Fruit fly (Drosophila melanogaster) whole organism, prepupa: ENCODE results near the gene lush.

Source experiments
- CG11294 ChIP-seq: fragments of 200-800 bp; sonication (Bioruptor generic); IDR thresholded peaks from 2 replicates; pipeline ENCODE4 v1.3.6; 2022; ENCODE audit warnings: missing biosample characterization, missing genetic modification characterization
- CG15336 ChIP-seq: fragments of 200-800 bp; sonication (Bioruptor generic); IDR thresholded peaks from 2 replicates; pipeline ENCODE4 v1.3.6; 2022; ENCODE audit warnings: missing biosample characterization, missing genetic modification characterization
- CG6276 ChIP-seq: fragments of 200-800 bp; sonication (Bioruptor generic); optimal IDR thresholded peaks from 2 replicates; lab custom pipeline; 2017; ENCODE audit warnings: missing biosample characterization, mild to moderate bottlenecking, missing genetic modification characterization
- CG6808 ChIP-seq: fragments of 200-800 bp; sonication (Bioruptor generic); optimal IDR thresholded peaks from 3 replicates; lab custom pipeline; 2017; ENCODE audit warnings: missing biosample characterization, missing genetic modification characterization, mild to moderate bottlenecking, moderate library complexity, missing genetic modification reagents
- CG6854 ChIP-seq: fragments of 200-800 bp; sonication (Bioruptor generic); optimal IDR thresholded peaks from 2 replicates; lab custom pipeline; 2017; ENCODE audit warnings: missing biosample characterization, mild to moderate bottlenecking, missing genetic modification characterization
- Ets21C ChIP-seq: fragments of 200-800 bp; sonication (Bioruptor generic); optimal IDR thresholded peaks from 3 replicates; lab custom pipeline; 2016; ENCODE audit warnings: missing biosample characterization, missing genetic modification characterization
- Lpt ChIP-seq: fragments of 200-800 bp; sonication (Bioruptor generic); optimal IDR thresholded peaks from 3 replicates; lab custom pipeline; 2016; ENCODE audit warnings: missing biosample characterization, missing genetic modification characterization
- OdsH ChIP-seq: fragments of 200-800 bp; sonication (Bioruptor generic); optimal IDR thresholded peaks from 3 replicates; lab custom pipeline; 2016; ENCODE audit warnings: missing biosample characterization, missing genetic modification characterization
- Smox ChIP-seq: fragments of 200-800 bp; sonication (Bioruptor generic); optimal IDR thresholded peaks from 3 replicates; lab custom pipeline; 2016; ENCODE audit warnings: missing biosample characterization, missing genetic modification characterization
- cyc ChIP-seq: fragments of 200-800 bp; sonication (Bioruptor generic); optimal IDR thresholded peaks from 3 replicates; lab custom pipeline; 2016; ENCODE audit warnings: missing biosample characterization, missing genetic modification characterization
- eg ChIP-seq: fragments of 200-800 bp; sonication (Bioruptor generic); IDR thresholded peaks from 3 replicates; pipeline ENCODE4 v1.3.6; 2022; ENCODE audit warnings: missing biosample characterization, missing genetic modification characterization
- fkh ChIP-seq: fragments of 200-800 bp; sonication (Bioruptor generic); optimal IDR thresholded peaks from 3 replicates; lab custom pipeline; 2017; ENCODE audit warnings: missing biosample characterization, mild to moderate bottlenecking, missing genetic modification characterization, moderate library complexity
- net ChIP-seq: fragments of 200-800 bp; sonication (Bioruptor generic); optimal IDR thresholded peaks from 3 replicates; lab custom pipeline; 2016; ENCODE audit warnings: missing biosample characterization, missing genetic modification characterization
- spab ChIP-seq: fragments of 200-800 bp; sonication (Bioruptor generic); optimal IDR thresholded peaks from 2 replicates; lab custom pipeline; 2017; ENCODE audit warnings: missing biosample characterization, mild to moderate bottlenecking, missing genetic modification characterization, missing genetic modification reagents

dm6 chr3L:19630701-19631100, 24.8 kb upstream of the lush start:
- TF ChIP-seq spab, result no peak
- peak; percentile 94 for TF ChIP-seq fkh (GFP tag; lab: Kevin White, UChicago)
- peak; percentile 12 for TF ChIP-seq CG6854 (GFP tag; lab: Kevin White, UChicago)
- TF ChIP-seq CG6808 (GFP tag; lab: Kevin White, UChicago), result no peak
- no peak for TF ChIP-seq Lpt (GFP tag; lab: Kevin White, UChicago)
- TF ChIP-seq net (GFP tag; lab: Kevin White, UChicago), result no peak
- TF ChIP-seq CG11294 (GFP tag; lab: Robert Waterston, UW), result no peak
- no peak for TF ChIP-seq OdsH
- no peak for TF ChIP-seq CG6276 (GFP tag; lab: Kevin White, UChicago)
- TF ChIP-seq CG15336 (GFP tag; lab: Robert Waterston, UW), result no peak
- TF ChIP-seq Smox (GFP tag; lab: Kevin White, UChicago), result no peak
- no peak for TF ChIP-seq cyc (GFP tag; lab: Kevin White, UChicago)
- TF ChIP-seq eg (GFP tag; lab: Robert Waterston, UW), result no peak
- no peak for TF ChIP-seq Ets21C (GFP tag; lab: Kevin White, UChicago)
